Worm (Caenorhabditis elegans): Measurements from ENCODE around the gene F55G7.5.

The F55G7.5 gene

ce11 chrX:11938826-11939225 lies at the start of gene F55G7.5:
TSS of gene F55G7.5 (minus strand) at chrX:11938926.
- TF ChIP-seq T22C8.4 (GFP tag; IDR thresholded peaks at IDR 0.05) (no peak), cog-1 (tag; optimal IDR thresholded peaks at IDR 0.05) (no peak), flt-1 (GFP tag; IDR thresholded peaks at IDR 0.05) (no peak), ztf-23 (GFP tag; IDR thresholded peaks at IDR 0.05) (no peak)

ce11 chrX:11987900-11988364 lies 49.2 kb upstream of the F55G7.5 start, which contains the start of gene C49F5.6:
TSS of gene C49F5.6 (plus strand) at chrX:11988314.
- TF ChIP-seq med-1 (GFP tag; optimal IDR thresholded peaks at IDR 0.05; ENCODE audit: insufficient read depth) (no peak), ztf-23 (GFP tag; IDR thresholded peaks at IDR 0.05) (no peak), tab-1 (GFP tag; IDR thresholded peaks at IDR 0.05) (no peak), T22C8.4 (GFP tag; IDR thresholded peaks at IDR 0.05) (no peak), ref-1 (GFP tag; conservative IDR thresholded peaks at IDR 0.05) (no peak), cog-1 (tag; optimal IDR thresholded peaks at IDR 0.05) (no peak), klf-2 (GFP tag; conservative IDR thresholded peaks at IDR 0.05) (no peak), ztf-29 (GFP tag; IDR thresholded peaks at IDR 0.05) (no peak), flt-1 (GFP tag; IDR thresholded peaks at IDR 0.05) (no peak)

ce11 chrX:11985887-11986286 lies 47.2 kb upstream of the F55G7.5 start, which contains the start of gene C49F5.5:
TSS of gene C49F5.5 (plus strand) at chrX:11986187.
- TF ChIP-seq flt-1 (GFP tag; IDR thresholded peaks at IDR 0.05) (no peak), klf-2 (GFP tag; conservative IDR thresholded peaks at IDR 0.05) (no peak), ztf-23 (GFP tag; IDR thresholded peaks at IDR 0.05) (no peak), tab-1 (GFP tag; IDR thresholded peaks at IDR 0.05) (no peak), T22C8.4 (GFP tag; IDR thresholded peaks at IDR 0.05) (no peak), ztf-29 (GFP tag; IDR thresholded peaks at IDR 0.05) (no peak), ref-1 (GFP tag; conservative IDR thresholded peaks at IDR 0.05) (no peak), med-1 (GFP tag; optimal IDR thresholded peaks at IDR 0.05; ENCODE audit: insufficient read depth) (no peak), cog-1 (tag; optimal IDR thresholded peaks at IDR 0.05) (no peak)

- TF ChIP-seq klf-2 (GFP tag; conservative IDR thresholded peaks at IDR 0.05) (no peak), cog-1 (tag; optimal IDR thresholded peaks at IDR 0.05) (no peak)
Measured at ce11 chrX:11983576-11984061, 44.9 kb upstream of the F55G7.5 start, which contains the start of gene C49F5.3. TSS of gene C49F5.3 (minus strand) at chrX:11983626.

DNA sequence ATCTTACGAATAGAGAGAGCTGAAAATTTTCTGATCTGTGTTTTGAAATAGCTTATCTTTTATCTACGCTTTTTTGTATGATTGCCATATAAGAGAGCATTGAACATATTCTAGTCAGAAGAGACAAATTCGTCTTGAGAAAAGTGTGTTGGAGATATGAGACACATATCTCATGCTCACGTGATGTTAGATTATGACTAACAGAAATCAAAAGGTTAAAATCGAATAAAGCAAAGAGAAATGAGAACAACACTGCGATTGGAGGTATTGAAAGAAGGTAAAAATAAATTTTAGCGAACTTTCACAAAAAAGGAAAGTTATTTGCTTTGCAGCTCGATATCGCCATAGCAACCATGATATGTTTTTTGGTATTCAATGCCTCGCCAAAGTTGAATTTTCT lies 43.3 kb upstream of the F55G7.5 start, which contains the start of gene nhr-167:
TSS of gene nhr-167 (minus strand) at position 21 of the 400 bp plus-strand sequence.
- no peak for TF ChIP-seq med-1 (GFP tag; optimal IDR thresholded peaks at IDR 0.05; ENCODE audit: insufficient read depth)
- TF ChIP-seq tab-1 (GFP tag; IDR thresholded peaks at IDR 0.05) = no peak
- no peak for TF ChIP-seq klf-2 (GFP tag; conservative IDR thresholded peaks at IDR 0.05)
- TF ChIP-seq T22C8.4 (GFP tag; IDR thresholded peaks at IDR 0.05) = no peak
- no peak for TF ChIP-seq ztf-29 (GFP tag; IDR thresholded peaks at IDR 0.05)
- TF ChIP-seq ref-1 (GFP tag; conservative IDR thresholded peaks at IDR 0.05) = no peak
- no peak for TF ChIP-seq flt-1 (GFP tag; IDR thresholded peaks at IDR 0.05)

ce11 chrX:11974629-11975085 lies 35.9 kb upstream of the F55G7.5 start, which contains the start of gene set-6:
TSS of gene set-6 (minus strand) at chrX:11974679.
- no peak for TF ChIP-seq flt-1 (GFP tag; IDR thresholded peaks at IDR 0.05)
- TF ChIP-seq ref-1 (GFP tag; conservative IDR thresholded peaks at IDR 0.05) = no peak
- TF ChIP-seq ztf-23 (GFP tag; IDR thresholded peaks at IDR 0.05) = no peak
- no peak for TF ChIP-seq cog-1 (tag; optimal IDR thresholded peaks at IDR 0.05)
- TF ChIP-seq med-1 (GFP tag; optimal IDR thresholded peaks at IDR 0.05; ENCODE audit: insufficient read depth) = no peak
- no peak for TF ChIP-seq klf-2 (GFP tag; conservative IDR thresholded peaks at IDR 0.05)
- TF ChIP-seq ztf-29 (GFP tag; IDR thresholded peaks at IDR 0.05) = no peak
- TF ChIP-seq T22C8.4 (GFP tag; IDR thresholded peaks at IDR 0.05) = peak; percentile 60; the same call in 1 of the 2 replicates
- TF ChIP-seq tab-1 (GFP tag; IDR thresholded peaks at IDR 0.05) = no peak

ce11 chrX:11971323-11971722 lies 32.6 kb upstream of the F55G7.5 start:
- TF ChIP-seq T22C8.4 (GFP tag; IDR thresholded peaks at IDR 0.05) (no peak), tab-1 (GFP tag; IDR thresholded peaks at IDR 0.05) (no peak), flt-1 (GFP tag; IDR thresholded peaks at IDR 0.05) (no peak), cog-1 (tag; optimal IDR thresholded peaks at IDR 0.05) (no peak), klf-2 (GFP tag; conservative IDR thresholded peaks at IDR 0.05) (no peak), ztf-29 (GFP tag; IDR thresholded peaks at IDR 0.05) (no peak), med-1 (GFP tag; optimal IDR thresholded peaks at IDR 0.05; ENCODE audit: insufficient read depth) (no peak), ref-1 (GFP tag; conservative IDR thresholded peaks at IDR 0.05) (no peak), ztf-23 (GFP tag; IDR thresholded peaks at IDR 0.05) (no peak)

DNA sequence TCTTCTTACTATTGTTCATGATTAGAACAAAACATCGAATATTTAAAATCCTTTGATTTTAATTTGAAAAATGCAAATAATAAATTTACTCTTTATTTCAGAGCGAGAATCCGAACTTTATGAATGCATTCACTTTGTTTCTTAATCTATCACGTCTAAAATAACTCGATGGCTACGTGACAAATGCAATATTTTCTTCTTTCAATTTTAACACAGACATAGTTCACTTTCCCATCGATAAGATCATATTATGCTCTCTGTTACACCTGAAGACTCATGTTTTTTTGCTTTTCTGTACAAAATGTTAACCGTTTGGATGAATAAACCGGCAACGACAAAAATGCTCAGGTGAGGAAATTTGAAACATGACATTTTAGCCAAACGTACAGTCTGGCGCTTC lies 30.8 kb upstream of the F55G7.5 start:
- TF ChIP-seq med-1 (GFP tag; optimal IDR thresholded peaks at IDR 0.05; ENCODE audit: insufficient read depth) = no peak
- no peak for TF ChIP-seq ztf-29 (GFP tag; IDR thresholded peaks at IDR 0.05)
- no peak for TF ChIP-seq ref-1 (GFP tag; conservative IDR thresholded peaks at IDR 0.05)
- no peak for TF ChIP-seq tab-1 (GFP tag; IDR thresholded peaks at IDR 0.05)
- TF ChIP-seq flt-1 (GFP tag; IDR thresholded peaks at IDR 0.05) = no peak
- no peak for TF ChIP-seq klf-2 (GFP tag; conservative IDR thresholded peaks at IDR 0.05)
- TF ChIP-seq cog-1 (tag; optimal IDR thresholded peaks at IDR 0.05) = no peak
- no peak for TF ChIP-seq ztf-23 (GFP tag; IDR thresholded peaks at IDR 0.05)
- no peak for TF ChIP-seq T22C8.4 (GFP tag; IDR thresholded peaks at IDR 0.05)

DNA sequence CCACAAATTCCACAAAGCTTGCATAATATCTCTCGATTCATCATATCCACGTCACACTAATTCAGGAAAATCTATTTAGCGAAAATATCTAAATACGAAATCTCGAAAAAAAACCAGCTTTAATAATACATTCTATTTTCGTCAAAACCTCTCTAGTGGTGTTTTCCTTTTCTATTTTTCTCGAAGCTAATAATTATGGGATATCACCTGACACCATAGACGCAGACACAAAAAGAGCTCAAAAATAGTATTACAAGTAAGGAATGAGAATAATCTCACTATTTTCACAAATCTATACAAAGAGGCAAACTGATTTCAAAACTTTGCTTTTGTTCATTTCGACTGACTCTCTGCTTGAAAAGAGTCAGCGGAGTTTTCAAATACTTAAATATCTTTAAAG lies 30.4 kb upstream of the F55G7.5 start:
- TF ChIP-seq T22C8.4 (GFP tag; IDR thresholded peaks at IDR 0.05) (no peak), ztf-29 (GFP tag; IDR thresholded peaks at IDR 0.05) (no peak), cog-1 (tag; optimal IDR thresholded peaks at IDR 0.05) (no peak), tab-1 (GFP tag; IDR thresholded peaks at IDR 0.05) (no peak), ztf-23 (GFP tag; IDR thresholded peaks at IDR 0.05) (no peak), med-1 (GFP tag; optimal IDR thresholded peaks at IDR 0.05; ENCODE audit: insufficient read depth) (no peak), flt-1 (GFP tag; IDR thresholded peaks at IDR 0.05) (no peak), klf-2 (GFP tag; conservative IDR thresholded peaks at IDR 0.05) (no peak), ref-1 (GFP tag; conservative IDR thresholded peaks at IDR 0.05) (no peak)

Data from whole organism, midembryonic.